Worm (Caenorhabditis elegans) whole organism, L4 larva: Measurements from ENCODE around the gene srg-66.

ENCODE experiments used
- ceh-82 ChIP-seq: sonication (generic microtip); optimal IDR thresholded peaks from 2 replicates; lab custom pipeline; 2017; ENCODE audit warnings: missing biosample characterization, missing genetic modification characterization
- fos-1 ChIP-seq: fragments of 150-350 bp; optimal IDR thresholded peaks from 2 replicates; lab custom pipeline; 2014; ENCODE audit warnings: missing biosample characterization, missing genetic modification characterization
- lin-13 ChIP-seq: fragments of 150-350 bp; optimal IDR thresholded peaks from 2 replicates; lab custom pipeline; 2014; ENCODE audit warnings: missing biosample characterization, missing genetic modification reagents, missing genetic modification characterization
- mdt-29 ChIP-seq: fragments of 200-800 bp; sonication (Bioruptor generic); IDR thresholded peaks from 2 replicates; pipeline ENCODE4 v1.3.6; 2022; ENCODE audit warnings: missing genetic modification reagents, missing genetic modification characterization, missing compliant biosample characterization
- mxl-2 ChIP-seq: fragments of 200-800 bp; sonication (Bioruptor generic); conservative IDR thresholded peaks from 2 replicates; pipeline ENCODE4 v1.3.6; 2022; ENCODE audit warnings: missing genetic modification reagents, missing genetic modification characterization, missing compliant biosample characterization
- nhr-11 ChIP-seq: fragments of 150-350 bp; optimal IDR thresholded peaks from 2 replicates; lab custom pipeline; 2014; ENCODE audit warnings: missing biosample characterization, missing genetic modification characterization
- nhr-28 ChIP-seq: fragments of 150-350 bp; optimal IDR thresholded peaks from 2 replicates; lab custom pipeline; 2014; ENCODE audit warnings: missing biosample characterization, missing genetic modification characterization
- pqm-1 ChIP-seq: sonication (generic microtip); optimal IDR thresholded peaks from 2 replicates; lab custom pipeline; 2017; ENCODE audit warnings: missing biosample characterization, missing genetic modification characterization
- rbr-2 ChIP-seq: sonication (generic microtip); optimal IDR thresholded peaks from 2 replicates; lab custom pipeline; 2016; ENCODE audit warnings: missing genotype, missing genetic modification characterization, missing compliant biosample characterization

DNA sequence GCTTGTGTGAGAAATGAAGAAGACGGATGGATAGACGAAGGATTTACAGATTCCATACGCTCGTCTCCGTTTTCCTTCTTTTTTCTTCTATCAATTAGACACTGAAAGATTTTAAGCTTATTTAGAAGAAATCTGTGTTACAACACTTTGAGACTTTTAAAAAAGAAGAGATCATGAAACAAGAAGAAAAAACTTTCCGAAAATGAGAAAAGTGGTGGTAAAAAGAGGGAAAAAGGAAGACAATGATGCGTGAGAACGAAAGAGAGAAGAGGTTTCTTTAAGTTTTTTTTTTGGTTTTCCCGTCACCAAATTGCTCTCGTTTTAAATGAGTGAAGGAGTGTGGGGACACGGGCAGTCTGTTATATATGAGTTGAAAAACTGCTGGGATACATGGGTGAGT is 28.6 kb downstream of the srg-66 start, which contains the start of gene glc-3:
- TF ChIP-seq nhr-28 (tag; lab: Kevin White, UChicago) (no peak), pqm-1 (tag; lab: Kevin White, UChicago) (no peak), lin-13 (GFP tag; lab: Kevin White, UChicago) (no peak), mdt-29 (GFP tag; lab: Robert Waterston, UW) (no peak), nhr-11 (no peak), rbr-2 (tag; lab: Kevin White, UChicago) (no peak), fos-1 (tag; lab: Kevin White, UChicago) (no peak), ceh-82 (tag; lab: Kevin White, UChicago) (no peak), mxl-2 (GFP tag; lab: Robert Waterston, UW) (no peak)
